Worm (Caenorhabditis elegans) whole organism, L1 larva: ENCODE results near the gene T13A10.1.
"Not testable (repeated sequence)": the region's sequence is repeated elsewhere in the genome, so short reads cannot be mapped to it uniquely, and the experiment has no call there.

ENCODE experiments used
- C34B4.2 ChIP-seq: sonication (generic microtip); optimal IDR thresholded peaks from 2 replicates; lab custom pipeline; 2017; ENCODE audit warnings: mild to moderate bottlenecking, missing genetic modification characterization, missing compliant biosample characterization
- F16B12.6 ChIP-seq: fragments of 150-350 bp; optimal IDR thresholded peaks from 2 replicates; lab custom pipeline; 2014; ENCODE audit warnings: missing biosample characterization, missing genetic modification characterization
- Y116A8C.19 ChIP-seq: sonication (generic microtip); optimal IDR thresholded peaks from 2 replicates; lab custom pipeline; 2016; ENCODE audit warnings: missing compliant biosample characterization, missing genetic modification characterization, borderline replicate concordance
- aha-1 ChIP-seq: fragments of 150-350 bp; optimal IDR thresholded peaks from 2 replicates; lab custom pipeline; 2014; ENCODE audit warnings: missing biosample characterization, missing genetic modification characterization
- alr-1 ChIP-seq: fragments of 200-800 bp; sonication (Bioruptor generic); optimal IDR thresholded peaks from 2 replicates; lab custom pipeline; 2018; ENCODE audit warnings: borderline replicate concordance, mild to moderate bottlenecking, missing genetic modification characterization, missing compliant biosample characterization
- ama-1 ChIP-seq: fragments of 150-350 bp; optimal IDR thresholded peaks from 2 replicates; lab custom pipeline; 2014
- blmp-1 ChIP-seq: fragments of 150-350 bp; optimal IDR thresholded peaks from 2 replicates; lab custom pipeline; 2014; ENCODE audit warnings: missing biosample characterization, missing genetic modification characterization
- ceh-88 ChIP-seq: fragments of 200-800 bp; sonication (Bioruptor generic); IDR thresholded peaks from 2 replicates; pipeline ENCODE4 v1.3.6; 2022; ENCODE audit warnings: missing genetic modification characterization, missing compliant biosample characterization
- dpl-1 ChIP-seq, 3 experiments: fragments of 150-350 bp in 2 of 3; sonication (generic microtip) in 1 of 3; optimal IDR thresholded peaks; 2 replicates each; lab custom pipeline; 2014 to 2017; ENCODE audit warnings: missing biosample characterization in 3 of 3, missing genetic modification characterization in 3 of 3, missing genetic modification reagents in 3 of 3
- dsc-1 ChIP-seq: sonication (generic microtip); optimal IDR thresholded peaks from 2 replicates; lab custom pipeline; 2016; ENCODE audit warnings: mild to moderate bottlenecking, missing genetic modification characterization, missing compliant biosample characterization
- efl-1 ChIP-seq, 4 experiments: fragments of 150-350 bp; optimal IDR thresholded peaks in 3 of 4; peaks in 1 of 4; 1 replicate in 1 of 4; 2 replicates in 3 of 4; lab custom pipeline; 2014; ENCODE audit warnings: missing biosample characterization in 2 of 4, missing genetic modification characterization in 2 of 4, missing genetic modification reagents in 2 of 4
- egl-13 ChIP-seq: sonication (generic microtip); optimal IDR thresholded peaks from 2 replicates; lab custom pipeline; 2016; ENCODE audit warnings: missing genotype, missing genetic modification reagents, missing genetic modification characterization, missing compliant biosample characterization
- elt-2 ChIP-seq: sonication (generic microtip); optimal IDR thresholded peaks from 2 replicates; lab custom pipeline; 2016; ENCODE audit warnings: missing genetic modification characterization, mild to moderate bottlenecking, inconsistent platforms, missing compliant biosample characterization, missing genetic modification reagents
- elt-3 ChIP-seq, 6 experiments: fragments of 150-350 bp in 1 of 6; sonication (generic microtip); optimal IDR thresholded peaks; 2 replicates each; lab custom pipeline; 2017 to 2018; ENCODE audit warnings: missing biosample characterization in 6 of 6, missing genetic modification characterization in 6 of 6, inconsistent platforms in 1 of 6
- fkh-8 ChIP-seq: sonication (generic microtip); optimal IDR thresholded peaks from 2 replicates; lab custom pipeline; 2016; ENCODE audit warnings: mild to moderate bottlenecking, missing genetic modification characterization, missing compliant biosample characterization
- grh-1 ChIP-seq: fragments of 200-800 bp; sonication (Bioruptor generic); IDR thresholded peaks from 2 replicates; pipeline ENCODE4 v1.3.6; 2022; ENCODE audit warnings: missing genetic modification reagents, missing genetic modification characterization, missing compliant biosample characterization
- hlh-17 ChIP-seq: fragments of 200-800 bp; sonication (Bioruptor generic); optimal IDR thresholded peaks from 2 replicates; lab custom pipeline; 2018; ENCODE audit warnings: missing genetic modification characterization, mild to moderate bottlenecking, missing compliant biosample characterization, moderate library complexity, borderline replicate concordance
- isw-1 ChIP-seq: fragments of 200-800 bp; sonication (Bioruptor generic); IDR thresholded peaks from 2 replicates; pipeline ENCODE4 v1.3.6; 2022; ENCODE audit warnings: missing genetic modification characterization, missing compliant biosample characterization
- jun-1 ChIP-seq: fragments of 150-350 bp; optimal IDR thresholded peaks from 2 replicates; lab custom pipeline; 2014; ENCODE audit warnings: missing biosample characterization, missing genetic modification reagents, missing genetic modification characterization
- lin-14 ChIP-seq: fragments of 200-800 bp; sonication (Bioruptor generic); optimal IDR thresholded peaks from 2 replicates; lab custom pipeline; 2018; ENCODE audit warnings: mild to moderate bottlenecking, missing genetic modification characterization, moderate library complexity, missing compliant biosample characterization
- lin-35 ChIP-seq, 2 experiments: fragments of 150-350 bp; optimal IDR thresholded peaks; 2 replicates each; lab custom pipeline; 2014; ENCODE audit warnings: missing biosample characterization in 2 of 2, missing genetic modification characterization in 2 of 2, missing genetic modification reagents in 2 of 2
- lin-39 ChIP-seq: fragments of 150-350 bp; optimal IDR thresholded peaks from 2 replicates; lab custom pipeline; 2014; ENCODE audit warnings: missing biosample characterization, missing genetic modification reagents, missing genetic modification characterization
- lir-3 ChIP-seq: sonication (generic microtip); optimal IDR thresholded peaks from 2 replicates; lab custom pipeline; 2016; ENCODE audit warnings: mild to moderate bottlenecking, missing genetic modification characterization, moderate library complexity, missing compliant biosample characterization; ENCODE audit not compliant: poor library complexity
- lsy-2 ChIP-seq, 2 experiments: fragments of 150-350 bp; optimal IDR thresholded peaks; 2 replicates each; lab custom pipeline; 2014; ENCODE audit warnings: missing biosample characterization in 2 of 2, missing genetic modification characterization in 2 of 2
- mdl-1 ChIP-seq, 2 experiments: fragments of 150-350 bp; optimal IDR thresholded peaks; 2 replicates each; lab custom pipeline; 2014 to 2017; ENCODE audit warnings: missing biosample characterization in 2 of 2, missing genetic modification characterization in 2 of 2, inconsistent platforms in 1 of 2
- mep-1 ChIP-seq: fragments of 150-350 bp; optimal IDR thresholded peaks from 2 replicates; lab custom pipeline; 2014; ENCODE audit warnings: missing biosample characterization, missing genetic modification characterization
- nhr-11 ChIP-seq: fragments of 150-350 bp; optimal IDR thresholded peaks from 2 replicates; lab custom pipeline; 2014; ENCODE audit warnings: missing biosample characterization, missing genetic modification characterization
- nhr-12 ChIP-seq: sonication (generic microtip); optimal IDR thresholded peaks from 2 replicates; lab custom pipeline; 2017; ENCODE audit warnings: missing biosample characterization, missing genetic modification characterization
- nhr-20 ChIP-seq: sonication (generic microtip); optimal IDR thresholded peaks from 2 replicates; lab custom pipeline; 2016; ENCODE audit warnings: mild to moderate bottlenecking, missing genetic modification characterization, missing compliant biosample characterization
- nhr-47 ChIP-seq: sonication (generic microtip); optimal IDR thresholded peaks from 2 replicates; lab custom pipeline; 2016; ENCODE audit warnings: mild to moderate bottlenecking, missing genetic modification characterization, moderate library complexity, missing compliant biosample characterization
- nhr-71 ChIP-seq: sonication (generic microtip); optimal IDR thresholded peaks from 2 replicates; lab custom pipeline; 2016; ENCODE audit warnings: mild to moderate bottlenecking, missing genetic modification characterization, moderate library complexity, missing compliant biosample characterization
- nhr-85 ChIP-seq: sonication (generic microtip); peaks from one replicate; lab custom pipeline; 2016; ENCODE audit warnings: missing genetic modification characterization, inconsistent platforms, missing compliant biosample characterization
- snpc-4 ChIP-seq: fragments of 150-350 bp; optimal IDR thresholded peaks from 2 replicates; lab custom pipeline; 2014; ENCODE audit warnings: missing biosample characterization, missing genetic modification characterization
- snu-23 ChIP-seq: sonication (generic microtip); optimal IDR thresholded peaks from 2 replicates; lab custom pipeline; 2016; ENCODE audit warnings: missing genetic modification characterization, missing compliant biosample characterization
- sox-4 ChIP-seq: sonication (generic microtip); optimal IDR thresholded peaks from 2 replicates; lab custom pipeline; 2016; ENCODE audit warnings: missing genetic modification characterization, missing compliant biosample characterization
- sup-37 ChIP-seq: fragments of 200-800 bp; sonication (Bioruptor generic); optimal IDR thresholded peaks from 2 replicates; lab custom pipeline; 2018; ENCODE audit warnings: mild to moderate bottlenecking, missing genetic modification characterization, missing compliant biosample characterization
- swsn-7 ChIP-seq: sonication (generic microtip); optimal IDR thresholded peaks from 2 replicates; lab custom pipeline; 2016; ENCODE audit warnings: missing genetic modification characterization, missing compliant biosample characterization
- tbx-2 ChIP-seq: sonication (generic microtip); optimal IDR thresholded peaks from 2 replicates; lab custom pipeline; 2016; ENCODE audit warnings: missing genetic modification characterization, missing compliant biosample characterization
- zag-1 ChIP-seq: fragments of 150-350 bp; optimal IDR thresholded peaks from 2 replicates; lab custom pipeline; 2014; ENCODE audit warnings: missing biosample characterization, missing genetic modification characterization
- zip-4 ChIP-seq: fragments of 200-800 bp; sonication (Bioruptor generic); optimal IDR thresholded peaks from 2 replicates; lab custom pipeline; 2018; ENCODE audit warnings: mild to moderate bottlenecking, missing genetic modification characterization, moderate library complexity, missing compliant biosample characterization
- ztf-11 ChIP-seq, 2 experiments: sonication (generic microtip); optimal IDR thresholded peaks; 2 replicates each; lab custom pipeline; 2016 to 2017; ENCODE audit warnings: missing genetic modification characterization in 2 of 2, missing biosample characterization in 1 of 2, missing compliant biosample characterization in 1 of 2
- ztf-4 ChIP-seq: fragments of 150-350 bp; optimal IDR thresholded peaks from 2 replicates; lab custom pipeline; 2014; ENCODE audit warnings: missing biosample characterization, missing genetic modification characterization

Gene T13A10.1

DNA sequence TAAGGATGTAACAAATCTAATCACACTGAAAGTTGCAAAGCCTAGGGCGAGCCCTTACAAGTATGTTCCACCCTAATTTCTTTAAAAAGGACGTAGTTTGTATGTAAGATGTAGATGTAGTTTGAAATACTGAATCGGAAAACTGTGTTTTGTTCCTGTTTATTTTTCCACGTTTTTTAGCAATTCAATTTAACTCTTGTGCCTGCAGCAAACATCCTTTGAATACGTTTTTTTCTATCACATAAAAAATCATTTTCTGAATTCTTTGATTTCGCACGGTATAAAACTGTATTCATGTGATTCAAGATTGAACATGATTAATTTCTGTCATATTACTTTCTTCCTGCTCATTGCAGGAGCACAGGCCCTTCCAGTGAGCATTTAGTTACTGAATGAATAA lies 35.9 kb upstream of the T13A10.1 start, which contains the start of gene F58F9.9:
TSS of gene F58F9.9 (plus strand) at position 301 of the 400 bp plus-strand sequence.
- no peak for TF ChIP-seq nhr-85
- no peak for TF ChIP-seq zip-4
- no peak for TF ChIP-seq sup-37 (GFP tag; lab: Kevin White, UChicago)
- TF ChIP-seq ztf-4 (tag; lab: Kevin White, UChicago), result no peak
- TF ChIP-seq C34B4.2 (tag; lab: Kevin White, UChicago), result no peak
- no peak for TF ChIP-seq zag-1 (tag; lab: Kevin White, UChicago)
- no peak for TF ChIP-seq lin-39
- no peak for TF ChIP-seq lsy-2 (tag; optimal IDR thresholded peaks at IDR 0.05; lab: Kevin White, UChicago)
- no peak for TF ChIP-seq snpc-4 (tag; lab: Kevin White, UChicago)
- no peak for TF ChIP-seq ztf-11 (tag; optimal IDR thresholded peaks at IDR 0.05; lab: Kevin White, UChicago)
- TF ChIP-seq tbx-2 (tag; lab: Kevin White, UChicago), result no peak

ce11 chrIV:6248486-6248885 lies 27.4 kb upstream of the T13A10.1 start, which contains the start of gene acox-3:
Gene acox-3, minus strand, starts transcription at chrIV:6248492.
- peak; percentile 27 for TF ChIP-seq nhr-85
- peak in 1 of 2 experiments; percentile 52 for TF ChIP-seq lin-35 (GFP tag; optimal IDR thresholded peaks at IDR 0.05; lab: Kevin White, UChicago)
- TF ChIP-seq nhr-71 (tag; lab: Kevin White, UChicago), result peak; percentile 33
- TF ChIP-seq lir-3 (tag; lab: Kevin White, UChicago), result no peak
- TF ChIP-seq blmp-1 (tag; lab: Kevin White, UChicago), result peak; percentile 43
- TF ChIP-seq F16B12.6, result no peak
- TF ChIP-seq aha-1, result no peak
- TF ChIP-seq elt-3 (tag; optimal IDR thresholded peaks at IDR 0.05; lab: Kevin White, UChicago), result peak in 2 of 6 experiments; percentile 54 to 55
- peak; percentile 54 for TF ChIP-seq elt-2 (tag; lab: Kevin White, UChicago)
- no peak for TF ChIP-seq nhr-12
- no peak for TF ChIP-seq tbx-2 (tag; lab: Kevin White, UChicago)
- no peak for TF ChIP-seq sox-4 (tag; lab: Kevin White, UChicago)
- peak in 1 of 2 experiments; percentile 7 for TF ChIP-seq lsy-2 (tag; optimal IDR thresholded peaks at IDR 0.05; lab: Kevin White, UChicago)
- no peak for TF ChIP-seq ceh-88 (GFP tag; lab: Robert Waterston, UW)
- TF ChIP-seq dpl-1 (GFP tag; optimal IDR thresholded peaks at IDR 0.05; lab: Kevin White, UChicago), result peak in 1 of 3 experiments; percentile 5
- peak; percentile 92 for TF ChIP-seq nhr-20

DNA sequence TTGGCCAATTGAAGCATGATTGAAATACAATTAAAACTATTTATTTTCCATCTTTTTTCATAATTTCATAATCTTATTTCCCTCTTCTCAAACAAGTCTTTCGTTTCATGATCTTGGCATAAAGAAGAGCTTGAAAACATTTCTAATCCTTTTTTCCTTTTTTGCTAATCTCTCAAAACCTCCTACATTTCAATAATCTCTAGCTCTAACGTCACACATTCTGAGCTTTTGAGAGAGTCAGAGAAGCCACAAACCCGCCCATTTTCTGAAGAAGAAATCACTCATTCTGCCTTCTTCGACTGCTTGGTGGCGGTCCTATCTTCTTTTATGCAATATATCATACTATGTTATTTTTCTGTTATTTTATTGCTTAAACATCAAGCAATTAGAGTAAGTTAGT lies 26.3 kb upstream of the T13A10.1 start, which contains the start of gene F58F9.1:
TSS of gene F58F9.1 (plus strand) at position 251 of the 400 bp plus-strand sequence.
- TF ChIP-seq lin-14 (GFP tag; lab: Kevin White, UChicago) (peak; percentile 64), dsc-1 (tag; lab: Kevin White, UChicago) (peak; percentile 37), egl-13 (tag; lab: Kevin White, UChicago) (peak; percentile 9), nhr-47 (peak; percentile 29), swsn-7 (tag; lab: Kevin White, UChicago) (peak; percentile 4), nhr-11 (tag; lab: Kevin White, UChicago) (no peak)

ce11 chrIV:6253000-6253399 lies 22.9 kb upstream of the T13A10.1 start, which contains the start of gene T13A10.2:
Gene T13A10.2, plus strand, starts transcription at chrIV:6253300.
- TF ChIP-seq alr-1; mdl-1 (tag; optimal IDR thresholded peaks at IDR 0.05; lab: Kevin White, UChicago); snu-23 (GFP tag; lab: Kevin White, UChicago): not testable (repeated sequence)
- TF ChIP-seq, all 84 proteins: peak for 0; not testable (repeated sequence) for 84

DNA sequence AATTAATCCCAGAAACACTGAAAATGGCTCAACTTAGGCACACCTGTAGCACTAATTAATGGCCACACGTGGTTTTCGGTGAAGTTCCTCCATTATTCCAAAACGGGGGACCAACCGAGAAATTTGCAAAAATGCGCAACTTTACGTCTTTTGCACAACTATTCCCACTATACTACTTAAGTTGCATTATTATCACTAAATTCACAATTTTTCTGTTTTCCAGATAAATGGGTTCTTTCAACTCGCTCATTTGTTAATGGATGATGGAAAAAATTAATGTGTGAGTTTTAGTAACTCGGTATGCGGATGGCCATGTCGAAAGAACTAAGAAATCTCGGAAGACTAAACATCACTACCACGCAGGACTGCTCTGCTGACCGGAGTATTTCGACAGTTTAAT lies 21.2 kb upstream of the T13A10.1 start, which contains the start of gene T13A10.64:
TSS of gene T13A10.64 (plus strand) at position 301 of the 400 bp plus-strand sequence.
- TF ChIP-seq ama-1 (no peak), ztf-11 (tag; optimal IDR thresholded peaks at IDR 0.05; lab: Kevin White, UChicago) (no peak), grh-1 (no peak), lir-3 (tag; lab: Kevin White, UChicago) (no peak), mdl-1 (tag; optimal IDR thresholded peaks at IDR 0.05; lab: Kevin White, UChicago) (no peak), isw-1 (GFP tag; lab: Robert Waterston, UW) (no peak), hlh-17 (no peak), Y116A8C.19 (tag; lab: Kevin White, UChicago) (no peak), efl-1 (optimal IDR thresholded peaks at IDR 0.05; lab: Kevin White, UChicago) (no peak), efl-1 (GFP tag; optimal IDR thresholded peaks at IDR 0.05 in 1 of 2; lab: Kevin White, UChicago) (no peak), swsn-7 (tag; lab: Kevin White, UChicago) (no peak), dpl-1 (GFP tag; optimal IDR thresholded peaks at IDR 0.05; lab: Kevin White, UChicago) (no peak), mep-1 (tag; lab: Kevin White, UChicago) (no peak), fkh-8 (tag; lab: Kevin White, UChicago) (no peak), dsc-1 (tag; lab: Kevin White, UChicago) (no peak), jun-1 (tag; lab: Kevin White, UChicago) (no peak), egl-13 (tag; lab: Kevin White, UChicago) (no peak), C34B4.2 (tag; lab: Kevin White, UChicago) (no peak)
